Fruit fly (Drosophila melanogaster) whole organism, embryonic: ENCODE results near the gene CG12112.

Experiments used
- Abd-B ChIP-seq: fragments of 200-800 bp; sonication (Bioruptor generic); optimal IDR thresholded peaks from 2 replicates; lab custom pipeline; 2018; ENCODE audit warnings: missing biosample characterization, mild to moderate bottlenecking, missing genetic modification characterization, moderate library complexity
- Ada2b ChIP-seq: fragments of 200-800 bp; sonication (Bioruptor generic); IDR thresholded peaks from 2 replicates; pipeline ENCODE4 v1.3.6; 2022; ENCODE audit warnings: missing biosample characterization, missing genetic modification characterization
- Atf-2 ChIP-seq: fragments of 200-800 bp; sonication (Bioruptor generic); optimal IDR thresholded peaks from 2 replicates; lab custom pipeline; 2016; ENCODE audit warnings: missing biosample characterization, missing genetic modification characterization
- B-H1 ChIP-seq: fragments of 200-800 bp; sonication (Bioruptor generic); IDR thresholded peaks from 3 replicates; pipeline ENCODE4 v1.3.6; 2022; ENCODE audit warnings: missing biosample characterization, missing genetic modification characterization
- CG11696 ChIP-seq: fragments of 200-800 bp; sonication (Bioruptor generic); IDR thresholded peaks from 2 replicates; pipeline ENCODE4 v1.3.6; 2022; ENCODE audit warnings: missing biosample characterization, missing genetic modification characterization
- CG12219 ChIP-seq: fragments of 200-800 bp; sonication (Bioruptor generic); optimal IDR thresholded peaks from 3 replicates; lab custom pipeline; 2018; ENCODE audit warnings: missing biosample characterization, mild to moderate bottlenecking, missing genetic modification characterization
- CG12391 ChIP-seq: fragments of 200-800 bp; sonication (Bioruptor generic); optimal IDR thresholded peaks from 3 replicates; lab custom pipeline; 2018; ENCODE audit warnings: missing biosample characterization, mild to moderate bottlenecking, missing genetic modification characterization, moderate library complexity
- CG12659 ChIP-seq: fragments of 200-800 bp; sonication (Bioruptor generic); optimal IDR thresholded peaks from 3 replicates; lab custom pipeline; 2017; ENCODE audit warnings: mild to moderate bottlenecking, missing biosample characterization, missing genetic modification reagents, missing genetic modification characterization
- CG15011 ChIP-seq: fragments of 200-800 bp; sonication (Bioruptor generic); optimal IDR thresholded peaks from 3 replicates; lab custom pipeline; 2018; ENCODE audit warnings: missing biosample characterization, mild to moderate bottlenecking, missing genetic modification characterization
- CG15514 ChIP-seq: fragments of 200-800 bp; sonication (Bioruptor generic); optimal IDR thresholded peaks from 3 replicates; lab custom pipeline; 2017; ENCODE audit warnings: missing biosample characterization, missing genetic modification characterization, mild to moderate bottlenecking, moderate library complexity, missing genetic modification reagents
- CG15696 ChIP-seq: fragments of 200-800 bp; sonication (Bioruptor generic); optimal IDR thresholded peaks from 2 replicates; lab custom pipeline; 2019; ENCODE audit warnings: missing biosample characterization, mild to moderate bottlenecking, missing genetic modification characterization, moderate library complexity
- CG17802 ChIP-seq: fragments of 200-800 bp; sonication (Bioruptor generic); optimal IDR thresholded peaks from 2 replicates; lab custom pipeline; 2018; ENCODE audit warnings: missing biosample characterization, mild to moderate bottlenecking, missing genetic modification characterization, moderate library complexity
- CG1832 ChIP-seq: fragments of 200-800 bp; sonication (Bioruptor generic); optimal IDR thresholded peaks from 2 replicates; lab custom pipeline; 2017; ENCODE audit warnings: missing biosample characterization, mild to moderate bottlenecking, missing genetic modification characterization, inconsistent platforms
- CG18599 ChIP-seq: fragments of 200-800 bp; sonication (Bioruptor generic); optimal IDR thresholded peaks from 3 replicates; lab custom pipeline; 2017; ENCODE audit warnings: missing biosample characterization, missing genetic modification characterization, mild to moderate bottlenecking, moderate library complexity, missing genetic modification reagents
- CG3065 ChIP-seq: fragments of 200-800 bp; sonication (Bioruptor generic); optimal IDR thresholded peaks from 2 replicates; lab custom pipeline; 2016; ENCODE audit warnings: missing biosample characterization, missing genetic modification characterization
- CG33557 ChIP-seq: fragments of 200-800 bp; sonication (Bioruptor generic); optimal IDR thresholded peaks from 2 replicates; lab custom pipeline; 2019; ENCODE audit warnings: missing biosample characterization, mild to moderate bottlenecking, missing genetic modification characterization, moderate library complexity
- CG4424 ChIP-seq: fragments of 200-800 bp; sonication (Bioruptor generic); optimal IDR thresholded peaks from 3 replicates; lab custom pipeline; 2016; ENCODE audit warnings: missing biosample characterization, missing genetic modification characterization
- CG6854 ChIP-seq: fragments of 200-800 bp; sonication (Bioruptor generic); optimal IDR thresholded peaks from 3 replicates; lab custom pipeline; 2017; ENCODE audit warnings: missing biosample characterization, mild to moderate bottlenecking, missing genetic modification characterization
- CG7357 ChIP-seq: fragments of 200-800 bp; sonication (Bioruptor generic); IDR thresholded peaks from 3 replicates; pipeline ENCODE4 v1.3.6; 2022; ENCODE audit warnings: missing biosample characterization, missing genetic modification characterization
- CG8089 ChIP-seq: fragments of 200-800 bp; sonication (Bioruptor generic); optimal IDR thresholded peaks from 3 replicates; lab custom pipeline; 2016; ENCODE audit warnings: missing biosample characterization, missing genetic modification characterization
- CG9817 ChIP-seq: fragments of 200-800 bp; sonication (Bioruptor generic); optimal IDR thresholded peaks from 2 replicates; lab custom pipeline; 2018; ENCODE audit warnings: missing biosample characterization, mild to moderate bottlenecking, missing genetic modification characterization, moderate library complexity
- CkIIα-i1 ChIP-seq: fragments of 200-800 bp; sonication (Bioruptor generic); IDR thresholded peaks from 2 replicates; pipeline ENCODE4 v1.3.6; 2022; ENCODE audit warnings: missing biosample characterization, missing genetic modification characterization
- CoRest ChIP-seq: fragments of 200-800 bp; sonication (Bioruptor generic); optimal IDR thresholded peaks from 3 replicates; lab custom pipeline; 2018; ENCODE audit warnings: missing biosample characterization, mild to moderate bottlenecking, missing genetic modification characterization, moderate library complexity
- Dfd ChIP-seq, 2 experiments: fragments of >200 bp; optimal IDR thresholded peaks; 2 replicates each; lab custom pipeline; 2017; ENCODE audit warnings: missing biosample characterization in 2 of 2, missing genetic modification characterization in 2 of 2
- Gsc ChIP-seq: fragments of 200-800 bp; sonication (Bioruptor generic); IDR thresholded peaks from 2 replicates; pipeline ENCODE4 v1.3.6; 2022; ENCODE audit warnings: missing biosample characterization, missing genetic modification characterization
- HHEX ChIP-seq: fragments of 200-800 bp; sonication (Bioruptor generic); optimal IDR thresholded peaks from 3 replicates; lab custom pipeline; 2017; ENCODE audit warnings: missing biosample characterization, mild to moderate bottlenecking, missing genetic modification characterization, missing genetic modification reagents
- HLHmδ ChIP-seq: fragments of 200-800 bp; sonication (Bioruptor generic); optimal IDR thresholded peaks from 2 replicates; lab custom pipeline; 2018; ENCODE audit warnings: missing biosample characterization, mild to moderate bottlenecking, missing genetic modification characterization, moderate library complexity
- Hand ChIP-seq: fragments of 200-800 bp; sonication (Bioruptor generic); optimal IDR thresholded peaks from 2 replicates; lab custom pipeline; 2017; ENCODE audit warnings: mild to moderate bottlenecking, missing biosample characterization, missing genetic modification reagents, missing genetic modification characterization
- Hr78 ChIP-seq, 2 experiments: fragments of 200-800 bp in 1 of 2; fragments of >200 bp in 1 of 2; sonication (Bioruptor generic) in 1 of 2; optimal IDR thresholded peaks; 2 replicates each; lab custom pipeline; 2017 to 2019; ENCODE audit warnings: missing biosample characterization in 2 of 2, missing genetic modification characterization in 2 of 2, mild to moderate bottlenecking in 1 of 2, moderate library complexity in 1 of 2
- Lpt ChIP-seq: fragments of >200 bp; optimal IDR thresholded peaks from 2 replicates; lab custom pipeline; 2018; ENCODE audit warnings: missing biosample characterization, missing genetic modification characterization
- Max ChIP-seq: fragments of 200-800 bp; sonication (Bioruptor generic); optimal IDR thresholded peaks from 2 replicates; lab custom pipeline; 2016; ENCODE audit warnings: missing biosample characterization, mild to moderate bottlenecking, missing genetic modification characterization
- NfI ChIP-seq: fragments of 200-800 bp; sonication (Bioruptor generic); optimal IDR thresholded peaks from 3 replicates; lab custom pipeline; 2018; ENCODE audit warnings: missing biosample characterization, mild to moderate bottlenecking, missing genetic modification characterization, moderate library complexity
- Rx ChIP-seq: fragments of 200-800 bp; sonication (Bioruptor generic); IDR thresholded peaks from 2 replicates; pipeline ENCODE4 v1.3.6; 2022; ENCODE audit warnings: missing biosample characterization, missing genetic modification characterization
- Scr ChIP-seq: fragments of 200-800 bp; sonication (Bioruptor generic); IDR thresholded peaks from 2 replicates; pipeline ENCODE4 v1.3.6; 2022; ENCODE audit warnings: missing biosample characterization, missing genetic modification characterization; ENCODE audit not compliant: partially characterized antibody
- Sox102F ChIP-seq: fragments of 200-800 bp; sonication (Bioruptor generic); optimal IDR thresholded peaks from 2 replicates; lab custom pipeline; 2018; ENCODE audit warnings: missing biosample characterization, mild to moderate bottlenecking, missing genetic modification characterization, moderate library complexity
- ab ChIP-seq: fragments of 200-800 bp; sonication (Bioruptor generic); optimal IDR thresholded peaks from 2 replicates; lab custom pipeline; 2016; ENCODE audit warnings: missing biosample characterization, missing genetic modification characterization
- ap ChIP-seq: fragments of 200-800 bp; sonication (Bioruptor generic); IDR thresholded peaks from 2 replicates; pipeline ENCODE4 v1.3.6; 2022; ENCODE audit warnings: missing biosample characterization, missing genetic modification characterization
- az2 ChIP-seq: fragments of 200-800 bp; sonication (Bioruptor generic); optimal IDR thresholded peaks from 3 replicates; lab custom pipeline; 2016; ENCODE audit warnings: missing biosample characterization, missing genetic modification characterization
- bab2 ChIP-seq: fragments of 200-800 bp; sonication (Bioruptor generic); optimal IDR thresholded peaks from 2 replicates; lab custom pipeline; 2016; ENCODE audit warnings: missing biosample characterization, missing genetic modification characterization
- cato ChIP-seq: fragments of 200-800 bp; sonication (Bioruptor generic); optimal IDR thresholded peaks from 2 replicates; lab custom pipeline; 2016; ENCODE audit warnings: missing biosample characterization, missing genetic modification characterization, borderline replicate concordance
- corto ChIP-seq: fragments of 200-800 bp; sonication (Bioruptor generic); optimal IDR thresholded peaks from 2 replicates; lab custom pipeline; 2016; ENCODE audit warnings: missing biosample characterization, mild to moderate bottlenecking, missing genetic modification characterization, moderate library complexity
- dpn ChIP-seq, 2 experiments: fragments of 200-800 bp; sonication (Bioruptor generic); optimal IDR thresholded peaks; 3 replicates each; lab custom pipeline; 2016; ENCODE audit warnings: missing biosample characterization in 2 of 2, missing genetic modification characterization in 2 of 2
- fd64A ChIP-seq: fragments of 200-800 bp; sonication (Bioruptor generic); optimal IDR thresholded peaks from 3 replicates; lab custom pipeline; 2018; ENCODE audit warnings: missing biosample characterization, mild to moderate bottlenecking, missing genetic modification characterization
- lab ChIP-seq: fragments of 200-800 bp; sonication (Bioruptor generic); optimal IDR thresholded peaks from 3 replicates; lab custom pipeline; 2017; ENCODE audit warnings: missing biosample characterization, missing genetic modification characterization, mild to moderate bottlenecking, moderate library complexity, missing genetic modification reagents
- luna ChIP-seq: fragments of 200-800 bp; sonication (Bioruptor generic); optimal IDR thresholded peaks from 2 replicates; lab custom pipeline; 2016; ENCODE audit warnings: missing biosample characterization, missing genetic modification characterization
- pb ChIP-seq: fragments of 200-800 bp; sonication (Bioruptor generic); optimal IDR thresholded peaks from 3 replicates; lab custom pipeline; 2016; ENCODE audit warnings: missing biosample characterization, missing genetic modification characterization
- peb ChIP-seq: fragments of 200-800 bp; sonication (Bioruptor generic); IDR thresholded peaks from 2 replicates; pipeline ENCODE4 v1.3.6; 2022; ENCODE audit warnings: missing biosample characterization, missing genetic modification characterization
- ranshi ChIP-seq: fragments of 200-800 bp; sonication (Bioruptor generic); IDR thresholded peaks from 2 replicates; pipeline ENCODE4 v1.3.6; 2022; ENCODE audit warnings: missing biosample characterization, missing genetic modification characterization
- sima ChIP-seq: fragments of 200-800 bp; sonication (Bioruptor generic); optimal IDR thresholded peaks from 2 replicates; lab custom pipeline; 2016; ENCODE audit warnings: missing biosample characterization, missing genetic modification characterization
- tin ChIP-seq: fragments of 200-800 bp; sonication (Bioruptor generic); optimal IDR thresholded peaks from 3 replicates; lab custom pipeline; 2016; ENCODE audit warnings: missing biosample characterization, missing genetic modification characterization
- wdn ChIP-seq: fragments of 200-800 bp; sonication (Bioruptor generic); IDR thresholded peaks from 2 replicates; pipeline ENCODE4 v1.3.6; 2022; ENCODE audit warnings: missing biosample characterization, missing genetic modification characterization

Gene CG12112

dm6 chrX:8588607-8589171 lies 28.7 kb upstream of the CG12112 start, which contains the start of gene CG12081 (continued):
- no peak for TF ChIP-seq dpn (GFP tag; optimal IDR thresholded peaks at IDR 0.05; lab: Kevin White, UChicago)
- TF ChIP-seq tin (GFP tag; lab: Kevin White, UChicago) = no peak
- no peak for TF ChIP-seq Lpt (GFP tag; lab: Kevin White, UChicago)
- TF ChIP-seq CkIIα-i1 (GFP tag; lab: Robert Waterston, UW) = no peak
- TF ChIP-seq Scr (GFP tag; lab: Robert Waterston, UW) = peak; percentile 87
- TF ChIP-seq pb = no peak
- no peak for TF ChIP-seq bab2 (GFP tag; lab: Kevin White, UChicago)
- TF ChIP-seq sima (GFP tag; lab: Kevin White, UChicago) = no peak
- no peak for TF ChIP-seq corto (GFP tag; lab: Kevin White, UChicago)
- no peak for TF ChIP-seq Sox102F (GFP tag; lab: Kevin White, UChicago)
- no peak for TF ChIP-seq CG33557
- no peak for TF ChIP-seq B-H1
- TF ChIP-seq wdn (GFP tag; lab: Robert Waterston, UW) = no peak
- no peak for TF ChIP-seq Hand (GFP tag; lab: Kevin White, UChicago)
- no peak for TF ChIP-seq Ada2b (GFP tag; lab: Robert Waterston, UW)
- peak; percentile 90 for TF ChIP-seq CG12659
- peak; percentile 79 for TF ChIP-seq CG15514 (GFP tag; lab: Kevin White, UChicago)
- no peak for TF ChIP-seq CG18599 (GFP tag; lab: Kevin White, UChicago)
- TF ChIP-seq cato (GFP tag; lab: Kevin White, UChicago) = no peak
- no peak for TF ChIP-seq CG6854 (GFP tag; lab: Kevin White, UChicago)
- TF ChIP-seq HLHmδ (GFP tag; lab: Kevin White, UChicago) = no peak
- TF ChIP-seq CG12391 (tag; lab: Kevin White, UChicago) = no peak
- TF ChIP-seq CG12219 (GFP tag; lab: Kevin White, UChicago) = no peak
- no peak for TF ChIP-seq CG1832
- TF ChIP-seq Abd-B (GFP tag; lab: Kevin White, UChicago) = no peak
- TF ChIP-seq CoRest (tag; lab: Kevin White, UChicago) = peak; percentile 27
- no peak for TF ChIP-seq az2 (GFP tag; lab: Kevin White, UChicago)
- no peak for TF ChIP-seq luna (GFP tag; lab: Kevin White, UChicago)
- no peak for TF ChIP-seq fd64A (GFP tag; lab: Kevin White, UChicago)
- TF ChIP-seq CG17802 (tag; lab: Kevin White, UChicago) = peak; percentile 75
- no peak for TF ChIP-seq ranshi (GFP tag; lab: Robert Waterston, UW)
- no peak for TF ChIP-seq CG15696
- TF ChIP-seq ap (GFP tag; lab: Robert Waterston, UW) = no peak
- TF ChIP-seq CG11696 (GFP tag; lab: Robert Waterston, UW) = no peak
- no peak for TF ChIP-seq Dfd (GFP tag; optimal IDR thresholded peaks at IDR 0.05; lab: Kevin White, UChicago)
- no peak for TF ChIP-seq HHEX (GFP tag; lab: Kevin White, UChicago)
- no peak for TF ChIP-seq peb (GFP tag; lab: Robert Waterston, UW)
- no peak for TF ChIP-seq CG8089
- no peak for TF ChIP-seq Gsc (GFP tag; lab: Robert Waterston, UW)
- TF ChIP-seq Hr78 (GFP tag; optimal IDR thresholded peaks at IDR 0.05; lab: Kevin White, UChicago) = no peak
- TF ChIP-seq lab = no peak
- TF ChIP-seq CG15011 (GFP tag; lab: Kevin White, UChicago) = no peak
- peak; percentile 94 for TF ChIP-seq CG7357
- TF ChIP-seq CG4424 (GFP tag; lab: Kevin White, UChicago) = no peak
- no peak for TF ChIP-seq Rx
- no peak for TF ChIP-seq CG9817 (tag; lab: Kevin White, UChicago)
- TF ChIP-seq NfI (GFP tag; lab: Kevin White, UChicago) = no peak
- TF ChIP-seq Atf-2 (GFP tag; lab: Kevin White, UChicago) = no peak
- no peak for TF ChIP-seq ab (GFP tag; lab: Kevin White, UChicago)
- TF ChIP-seq Max (GFP tag; lab: Kevin White, UChicago) = no peak
- TF ChIP-seq CG3065 (GFP tag; lab: Kevin White, UChicago) = no peak
